Fruit fly (Drosophila melanogaster) whole organism, embryonic: ENCODE data around the gene CG3546.

Source experiments
- Aef1 ChIP-seq: fragments of 200-800 bp; sonication (Bioruptor generic); IDR thresholded peaks from 3 replicates; pipeline ENCODE4 v1.3.6; 2022; ENCODE audit warnings: missing biosample characterization, missing genetic modification characterization
- CG10979 ChIP-seq: fragments of 200-800 bp; sonication (Bioruptor generic); optimal IDR thresholded peaks from 2 replicates; lab custom pipeline; 2018; ENCODE audit warnings: missing biosample characterization, mild to moderate bottlenecking, missing genetic modification characterization, moderate library complexity
- CG11247 ChIP-seq: fragments of 200-800 bp; sonication (Bioruptor generic); IDR thresholded peaks from 2 replicates; pipeline ENCODE4 v1.3.6; 2022; ENCODE audit warnings: missing biosample characterization, missing genetic modification characterization
- CG11456 ChIP-seq: fragments of 200-800 bp; sonication (Bioruptor generic); IDR thresholded peaks from 3 replicates; pipeline ENCODE4 v1.3.6; 2022; ENCODE audit warnings: missing biosample characterization, missing genetic modification characterization
- CG11695 ChIP-seq: fragments of 200-800 bp; sonication (Bioruptor generic); IDR thresholded peaks from 3 replicates; pipeline ENCODE4 v1.3.6; 2022; ENCODE audit warnings: missing biosample characterization, missing genetic modification characterization
- CG12942 ChIP-seq: fragments of 200-800 bp; sonication (Bioruptor generic); optimal IDR thresholded peaks from 3 replicates; lab custom pipeline; 2016; ENCODE audit warnings: missing biosample characterization, missing genetic modification characterization
- CG13894 ChIP-seq: fragments of 200-800 bp; sonication (Bioruptor generic); optimal IDR thresholded peaks from 3 replicates; lab custom pipeline; 2018; ENCODE audit warnings: missing biosample characterization, mild to moderate bottlenecking, missing genetic modification characterization, moderate library complexity
- CG14667 ChIP-seq: fragments of 200-800 bp; sonication (Bioruptor generic); IDR thresholded peaks from 2 replicates; pipeline ENCODE4 v1.3.6; 2022; ENCODE audit warnings: missing biosample characterization, missing genetic modification characterization
- CG17361 ChIP-seq: fragments of 200-800 bp; sonication (Bioruptor generic); IDR thresholded peaks from 3 replicates; pipeline ENCODE4 v1.3.6; 2022; ENCODE audit warnings: missing biosample characterization, missing genetic modification characterization
- CG1832 ChIP-seq: fragments of 200-800 bp; sonication (Bioruptor generic); optimal IDR thresholded peaks from 2 replicates; lab custom pipeline; 2017; ENCODE audit warnings: missing biosample characterization, mild to moderate bottlenecking, missing genetic modification characterization, inconsistent platforms
- CG2875 ChIP-seq: fragments of 200-800 bp; sonication (Bioruptor generic); optimal IDR thresholded peaks from 2 replicates; lab custom pipeline; 2017; ENCODE audit warnings: missing biosample characterization, mild to moderate bottlenecking, missing genetic modification characterization, missing genetic modification reagents
- CG31441 ChIP-seq: fragments of 200-800 bp; sonication (Bioruptor generic); IDR thresholded peaks from 2 replicates; pipeline ENCODE4 v1.3.6; 2022; ENCODE audit warnings: missing biosample characterization, missing genetic modification characterization
- CG32532 ChIP-seq: fragments of 200-800 bp; sonication (Bioruptor generic); IDR thresholded peaks from 2 replicates; pipeline ENCODE4 v1.3.6; 2022; ENCODE audit warnings: missing biosample characterization, missing genetic modification characterization
- CG4328 ChIP-seq: fragments of 200-800 bp; sonication (Bioruptor generic); optimal IDR thresholded peaks from 3 replicates; lab custom pipeline; 2017; ENCODE audit warnings: missing biosample characterization, missing genetic modification reagents, missing genetic modification characterization
- CG4707 ChIP-seq: fragments of 200-800 bp; sonication (Bioruptor generic); optimal IDR thresholded peaks from 2 replicates; lab custom pipeline; 2018; ENCODE audit warnings: missing biosample characterization, mild to moderate bottlenecking, missing genetic modification characterization, moderate library complexity
- CG6791 ChIP-seq: fragments of 200-800 bp; sonication (Bioruptor generic); IDR thresholded peaks from 3 replicates; pipeline ENCODE4 v1.3.6; 2022; ENCODE audit warnings: missing biosample characterization, missing genetic modification characterization; ENCODE audit not compliant: partially characterized antibody
- CG7271 ChIP-seq: fragments of 200-800 bp; sonication (Bioruptor generic); optimal IDR thresholded peaks from 2 replicates; lab custom pipeline; 2018; ENCODE audit warnings: missing biosample characterization, mild to moderate bottlenecking, missing genetic modification characterization, moderate library complexity
- CG8290 ChIP-seq, 3 experiments: fragments of 200-800 bp; sonication (Bioruptor generic); optimal IDR thresholded peaks; 2 replicates each; lab custom pipeline; 2016 to 2019; ENCODE audit warnings: missing biosample characterization in 3 of 3, missing genetic modification characterization in 3 of 3, mild to moderate bottlenecking in 2 of 3, moderate library complexity in 1 of 3
- Dll ChIP-seq: fragments of 200-800 bp; sonication (Bioruptor generic); IDR thresholded peaks from 4 replicates; pipeline ENCODE4 v1.3.6; 2022; ENCODE audit warnings: missing biosample characterization, missing genetic modification characterization; ENCODE audit not compliant: partially characterized antibody
- Hsf ChIP-seq: fragments of 200-800 bp; sonication (Bioruptor generic); optimal IDR thresholded peaks from 3 replicates; lab custom pipeline; 2016; ENCODE audit warnings: missing biosample characterization, missing genetic modification characterization
- Lhr ChIP-seq: fragments of 200-800 bp; sonication (Bioruptor generic); optimal IDR thresholded peaks from 3 replicates; lab custom pipeline; 2017; ENCODE audit warnings: mild to moderate bottlenecking, missing biosample characterization, missing genetic modification reagents, missing genetic modification characterization
- Lim3 ChIP-seq: fragments of 200-800 bp; sonication (Bioruptor generic); IDR thresholded peaks from 2 replicates; pipeline ENCODE4 v1.3.6; 2022; ENCODE audit warnings: missing biosample characterization, missing genetic modification characterization
- Ptx1 ChIP-seq: fragments of 200-800 bp; sonication (Bioruptor generic); IDR thresholded peaks from 2 replicates; pipeline ENCODE4 v1.3.6; 2022; ENCODE audit warnings: missing biosample characterization, missing genetic modification characterization
- Ravus ChIP-seq: fragments of 200-800 bp; sonication (Bioruptor generic); IDR thresholded peaks from 2 replicates; pipeline ENCODE4 v1.3.6; 2022; ENCODE audit warnings: missing biosample characterization, missing genetic modification characterization
- Side ChIP-seq: fragments of 200-800 bp; sonication (Bioruptor generic); optimal IDR thresholded peaks from 2 replicates; lab custom pipeline; 2016; ENCODE audit warnings: missing biosample characterization, missing genetic modification characterization
- Six4 ChIP-seq: fragments of 200-800 bp; sonication (Bioruptor generic); optimal IDR thresholded peaks from 2 replicates; lab custom pipeline; 2016; ENCODE audit warnings: missing biosample characterization, missing genetic modification characterization
- Sry-β ChIP-seq: fragments of 200-800 bp; sonication (Bioruptor generic); optimal IDR thresholded peaks from 2 replicates; lab custom pipeline; 2018; ENCODE audit warnings: missing biosample characterization, mild to moderate bottlenecking, missing genetic modification characterization, moderate library complexity
- TFAM ChIP-seq: fragments of 200-800 bp; sonication (Bioruptor generic); optimal IDR thresholded peaks from 2 replicates; lab custom pipeline; 2017; ENCODE audit warnings: missing biosample characterization, missing genetic modification characterization, inconsistent platforms
- Tbp ChIP-seq: fragments of >200 bp; optimal IDR thresholded peaks from 2 replicates; lab custom pipeline; 2018; ENCODE audit warnings: missing biosample characterization, missing genetic modification characterization
- ab ChIP-seq: fragments of 200-800 bp; sonication (Bioruptor generic); optimal IDR thresholded peaks from 2 replicates; lab custom pipeline; 2016; ENCODE audit warnings: missing biosample characterization, missing genetic modification characterization
- ara ChIP-seq: fragments of 200-800 bp; sonication (Bioruptor generic); IDR thresholded peaks from 2 replicates; pipeline ENCODE4 v1.3.6; 2022; ENCODE audit warnings: missing biosample characterization, missing genetic modification characterization
- bbx ChIP-seq: fragments of 200-800 bp; sonication (Bioruptor generic); IDR thresholded peaks from 2 replicates; pipeline ENCODE4 v1.3.6; 2022; ENCODE audit warnings: missing biosample characterization, missing genetic modification characterization; ENCODE audit not compliant: partially characterized antibody
- chinmo ChIP-seq: fragments of 200-800 bp; sonication (Bioruptor generic); IDR thresholded peaks from 4 replicates; pipeline ENCODE4 v1.3.6; 2022; ENCODE audit warnings: missing biosample characterization, missing genetic modification characterization; ENCODE audit not compliant: partially characterized antibody
- dmrt11E ChIP-seq: fragments of 200-800 bp; sonication (Bioruptor generic); optimal IDR thresholded peaks from 3 replicates; lab custom pipeline; 2018; ENCODE audit warnings: missing biosample characterization, mild to moderate bottlenecking, missing genetic modification characterization, moderate library complexity
- ems ChIP-seq: fragments of 200-800 bp; sonication (Bioruptor generic); optimal IDR thresholded peaks from 3 replicates; lab custom pipeline; 2016; ENCODE audit warnings: missing biosample characterization, missing genetic modification characterization
- fd96Cb ChIP-seq: fragments of 200-800 bp; sonication (Bioruptor generic); optimal IDR thresholded peaks from 2 replicates; lab custom pipeline; 2018; ENCODE audit warnings: missing biosample characterization, mild to moderate bottlenecking, missing genetic modification characterization, moderate library complexity
- gem ChIP-seq: fragments of 200-800 bp; sonication (Bioruptor generic); optimal IDR thresholded peaks from 2 replicates; lab custom pipeline; 2019; ENCODE audit warnings: missing biosample characterization, mild to moderate bottlenecking, missing genetic modification characterization, moderate library complexity
- inv ChIP-seq: fragments of 200-800 bp; sonication (Bioruptor generic); IDR thresholded peaks from 2 replicates; pipeline ENCODE4 v1.3.6; 2022; ENCODE audit warnings: missing biosample characterization, missing genetic modification characterization; ENCODE audit not compliant: partially characterized antibody
- jing ChIP-seq: fragments of 200-800 bp; sonication (Bioruptor generic); optimal IDR thresholded peaks from 2 replicates; lab custom pipeline; 2018; ENCODE audit warnings: missing biosample characterization, mild to moderate bottlenecking, missing genetic modification characterization
- jumu ChIP-seq: fragments of 200-800 bp; sonication (Bioruptor generic); optimal IDR thresholded peaks from 3 replicates; lab custom pipeline; 2016; ENCODE audit warnings: missing biosample characterization, missing genetic modification characterization
- lilli ChIP-seq: fragments of 200-800 bp; sonication (Bioruptor generic); optimal IDR thresholded peaks from 3 replicates; lab custom pipeline; 2016; ENCODE audit warnings: missing biosample characterization, missing genetic modification characterization
- luna ChIP-seq: fragments of 200-800 bp; sonication (Bioruptor generic); optimal IDR thresholded peaks from 2 replicates; lab custom pipeline; 2016; ENCODE audit warnings: missing biosample characterization, missing genetic modification characterization
- peb ChIP-seq: fragments of 200-800 bp; sonication (Bioruptor generic); IDR thresholded peaks from 2 replicates; pipeline ENCODE4 v1.3.6; 2022; ENCODE audit warnings: missing biosample characterization, missing genetic modification characterization
- phol ChIP-seq: fragments of 200-800 bp; sonication (Bioruptor generic); optimal IDR thresholded peaks from 3 replicates; lab custom pipeline; 2018; ENCODE audit warnings: missing biosample characterization, mild to moderate bottlenecking, missing genetic modification characterization, moderate library complexity
- ranshi ChIP-seq: fragments of 200-800 bp; sonication (Bioruptor generic); IDR thresholded peaks from 2 replicates; pipeline ENCODE4 v1.3.6; 2022; ENCODE audit warnings: missing biosample characterization, missing genetic modification characterization
- row ChIP-seq: fragments of 200-800 bp; sonication (Bioruptor generic); IDR thresholded peaks from 3 replicates; pipeline ENCODE4 v1.3.6; 2022; ENCODE audit warnings: missing biosample characterization, missing genetic modification characterization
- sim ChIP-seq: fragments of 200-800 bp; sonication (Bioruptor generic); IDR thresholded peaks from 2 replicates; pipeline ENCODE4 v1.3.6; 2022; ENCODE audit warnings: missing biosample characterization, missing genetic modification characterization
- sob ChIP-seq: fragments of 200-800 bp; sonication (Bioruptor generic); IDR thresholded peaks from 2 replicates; pipeline ENCODE4 v1.3.6; 2022; ENCODE audit warnings: missing biosample characterization, missing genetic modification characterization
- tgo ChIP-seq: fragments of 200-800 bp; sonication (Bioruptor generic); IDR thresholded peaks from 3 replicates; pipeline ENCODE4 v1.3.6; 2022; ENCODE audit warnings: missing biosample characterization, missing genetic modification characterization
- unc-4 ChIP-seq: fragments of 200-800 bp; sonication (Bioruptor generic); IDR thresholded peaks from 2 replicates; pipeline ENCODE4 v1.3.6; 2022; ENCODE audit warnings: missing biosample characterization, missing genetic modification characterization; ENCODE audit not compliant: partially characterized antibody
- vvl ChIP-seq: fragments of 200-800 bp; sonication (Bioruptor generic); IDR thresholded peaks from 2 replicates; pipeline ENCODE4 v1.3.6; 2022; ENCODE audit warnings: missing biosample characterization, missing genetic modification characterization

Gene CG3546

dm6 chrX:4573971-4574370 is 16.1 kb downstream of the CG3546 start (continued):
- peak; percentile 17 for TF ChIP-seq fd96Cb (tag; lab: Kevin White, UChicago)
- TF ChIP-seq CG13894 = no peak
- peak; percentile 42 for TF ChIP-seq CG31441 (GFP tag; lab: Robert Waterston, UW)
- no peak for TF ChIP-seq ems
- TF ChIP-seq Six4 (GFP tag; lab: Kevin White, UChicago) = no peak
- TF ChIP-seq chinmo = no peak
- peak; percentile 61 for TF ChIP-seq CG10979 (tag; lab: Kevin White, UChicago)
- TF ChIP-seq Lim3 = no peak
- TF ChIP-seq CG4707 (GFP tag; lab: Kevin White, UChicago) = no peak
- 0 out of 3 replicates have a peak, but pooled peaks have one; percentile 36 for TF ChIP-seq tgo (GFP tag; lab: Robert Waterston, UW)
- TF ChIP-seq Hsf (GFP tag; lab: Kevin White, UChicago) = no peak
- TF ChIP-seq row (GFP tag; lab: Robert Waterston, UW) = peak; percentile 61
- TF ChIP-seq jing (GFP tag; lab: Kevin White, UChicago) = no peak
- TF ChIP-seq CG6791 = no peak
- no peak for TF ChIP-seq ab (GFP tag; lab: Kevin White, UChicago)
- peak; percentile 58; the same call in 1 of the 2 replicates for TF ChIP-seq vvl (GFP tag; lab: Robert Waterston, UW)
- TF ChIP-seq sim (GFP tag; lab: Robert Waterston, UW) = no peak
- no peak for TF ChIP-seq CG11247 (GFP tag; lab: Robert Waterston, UW)
- no peak for TF ChIP-seq TFAM (GFP tag; lab: Kevin White, UChicago)
- TF ChIP-seq CG17361 (GFP tag; lab: Robert Waterston, UW) = peak; percentile 41; the same call in 2 of the 3 replicates
- peak; percentile 39; the same call in 1 of the 2 replicates for TF ChIP-seq ara (GFP tag; lab: Robert Waterston, UW)
- TF ChIP-seq jumu = no peak
- no peak for TF ChIP-seq Dll
- TF ChIP-seq Aef1 = no peak
- no peak for TF ChIP-seq CG14667 (GFP tag; lab: Robert Waterston, UW)
- no peak for TF ChIP-seq CG32532 (GFP tag; lab: Robert Waterston, UW)
- TF ChIP-seq Side (GFP tag; lab: Kevin White, UChicago) = no peak
- peak; percentile 62 for TF ChIP-seq gem
- TF ChIP-seq Lhr (GFP tag; lab: Kevin White, UChicago) = no peak
- no peak for TF ChIP-seq CG8290 (GFP tag; optimal IDR thresholded peaks at IDR 0.05; lab: Kevin White, UChicago)
- no peak for TF ChIP-seq CG8290 (tag; optimal IDR thresholded peaks at IDR 0.05; lab: Kevin White, UChicago)
- no peak for TF ChIP-seq CG7271 (tag; lab: Kevin White, UChicago)
- TF ChIP-seq unc-4 = no peak
- TF ChIP-seq luna (GFP tag; lab: Kevin White, UChicago) = no peak
- TF ChIP-seq inv (GFP tag; lab: Robert Waterston, UW) = no peak
- peak; percentile 35 for TF ChIP-seq phol (tag; lab: Kevin White, UChicago)
- TF ChIP-seq ranshi (GFP tag; lab: Robert Waterston, UW) = 0 out of 2 replicates have a peak, but pooled peaks have one; percentile 29
- TF ChIP-seq lilli (GFP tag; lab: Kevin White, UChicago) = no peak
- TF ChIP-seq sob (GFP tag; lab: Robert Waterston, UW) = no peak
- no peak for TF ChIP-seq Tbp (GFP tag; lab: Kevin White, UChicago)
- TF ChIP-seq CG1832 (GFP tag; lab: Kevin White, UChicago) = no peak
- 0 out of 2 replicates have a peak, but pooled peaks have one; percentile 26 for TF ChIP-seq peb (GFP tag; lab: Robert Waterston, UW)
- peak; percentile 72 for TF ChIP-seq dmrt11E (tag; lab: Kevin White, UChicago)
- no peak for TF ChIP-seq Sry-β
- TF ChIP-seq Ravus (GFP tag; lab: Robert Waterston, UW) = no peak
- no peak for TF ChIP-seq CG11695 (GFP tag; lab: Robert Waterston, UW)
- no peak for TF ChIP-seq CG2875 (GFP tag; lab: Kevin White, UChicago)
- no peak for TF ChIP-seq CG11456
- peak; percentile 48 for TF ChIP-seq Ptx1 (GFP tag; lab: Robert Waterston, UW)
- no peak for TF ChIP-seq bbx
- TF ChIP-seq CG4328 = no peak
- TF ChIP-seq CG12942 (GFP tag; lab: Kevin White, UChicago) = no peak
